Worm (Caenorhabditis elegans) whole organism, late embryonic: Measurements from ENCODE around the gene T11B7.2.

Source experiments
- C38D4.7 ChIP-seq: fragments of 200-800 bp; sonication (Bioruptor generic); optimal IDR thresholded peaks from 2 replicates; lab custom pipeline; 2018; ENCODE audit warnings: mild to moderate bottlenecking, missing genetic modification characterization, moderate library complexity, missing compliant biosample characterization
- K02D7.2 ChIP-seq: sonication (generic microtip); optimal IDR thresholded peaks from 2 replicates; lab custom pipeline; 2017; ENCODE audit warnings: mild to moderate bottlenecking, missing genetic modification characterization, missing compliant biosample characterization
- K09A11.1 ChIP-seq: sonication (generic microtip); optimal IDR thresholded peaks from 2 replicates; lab custom pipeline; 2017; ENCODE audit warnings: antibody characterized with exemption, mild to moderate bottlenecking, missing genetic modification characterization, missing compliant biosample characterization; ENCODE audit not compliant: insufficient read depth
- Y22D7AL.16 ChIP-seq: sonication (generic microtip); optimal IDR thresholded peaks from 2 replicates; lab custom pipeline; 2016; ENCODE audit warnings: missing genetic modification characterization, missing compliant biosample characterization
- ahr-1 ChIP-seq: sonication (generic microtip); optimal IDR thresholded peaks from 2 replicates; lab custom pipeline; 2016; ENCODE audit warnings: missing genetic modification characterization, missing compliant biosample characterization
- ama-1 ChIP-seq: fragments of 150-350 bp; optimal IDR thresholded peaks from 2 replicates; lab custom pipeline; 2014
- ceh-14 ChIP-seq: sonication (generic microtip); optimal IDR thresholded peaks from 2 replicates; lab custom pipeline; 2016; ENCODE audit warnings: missing genotype, missing genetic modification characterization, missing compliant biosample characterization
- ceh-22 ChIP-seq: sonication (generic microtip); optimal IDR thresholded peaks from 2 replicates; lab custom pipeline; 2017; ENCODE audit warnings: missing biosample characterization, missing genetic modification characterization
- ceh-24 ChIP-seq: sonication (generic microtip); optimal IDR thresholded peaks from 2 replicates; lab custom pipeline; 2016; ENCODE audit warnings: mild to moderate bottlenecking, missing genetic modification characterization, missing compliant biosample characterization
- ceh-48 ChIP-seq: sonication (generic microtip); optimal IDR thresholded peaks from 2 replicates; lab custom pipeline; 2016; ENCODE audit warnings: missing genetic modification characterization, inconsistent platforms, missing compliant biosample characterization
- ceh-6 ChIP-seq: fragments of 200-800 bp; sonication (Bioruptor generic); optimal IDR thresholded peaks from 2 replicates; lab custom pipeline; 2018; ENCODE audit warnings: mild to moderate bottlenecking, missing genetic modification characterization, missing compliant biosample characterization
- ceh-9 ChIP-seq: sonication (generic microtip); optimal IDR thresholded peaks from 2 replicates; lab custom pipeline; 2016; ENCODE audit warnings: mild to moderate bottlenecking, missing genetic modification characterization, inconsistent platforms, missing compliant biosample characterization
- dmd-4 ChIP-seq: sonication (generic microtip); optimal IDR thresholded peaks from 2 replicates; lab custom pipeline; 2016; ENCODE audit warnings: borderline replicate concordance, missing genetic modification characterization, missing compliant biosample characterization
- elt-2 ChIP-seq: sonication (generic microtip); optimal IDR thresholded peaks from 2 replicates; lab custom pipeline; 2016; ENCODE audit warnings: missing genetic modification reagents, missing genetic modification characterization, missing compliant biosample characterization
- elt-4 ChIP-seq: sonication (generic microtip); optimal IDR thresholded peaks from 2 replicates; lab custom pipeline; 2016; ENCODE audit warnings: missing genetic modification characterization, missing compliant biosample characterization
- ets-4 ChIP-seq: sonication (generic microtip); optimal IDR thresholded peaks from 2 replicates; lab custom pipeline; 2016; ENCODE audit warnings: missing genetic modification characterization, missing compliant biosample characterization
- fkh-6 ChIP-seq: sonication (generic microtip); optimal IDR thresholded peaks from 2 replicates; lab custom pipeline; 2016; ENCODE audit warnings: missing genetic modification characterization, missing compliant biosample characterization
- gmeb-2 ChIP-seq: sonication (generic microtip); optimal IDR thresholded peaks from 2 replicates; lab custom pipeline; 2016; ENCODE audit warnings: missing genetic modification characterization, inconsistent platforms, missing compliant biosample characterization
- hlh-30 ChIP-seq: sonication (generic microtip); optimal IDR thresholded peaks from 2 replicates; lab custom pipeline; 2017; ENCODE audit warnings: antibody characterized with exemption, missing genetic modification characterization, missing compliant biosample characterization; ENCODE audit not compliant: insufficient read depth
- hlh-6 ChIP-seq: sonication (generic microtip); optimal IDR thresholded peaks from 2 replicates; lab custom pipeline; 2016; ENCODE audit warnings: missing genotype, missing genetic modification characterization, missing compliant biosample characterization
- lim-6 ChIP-seq: sonication (generic microtip); optimal IDR thresholded peaks from 2 replicates; lab custom pipeline; 2016; ENCODE audit warnings: missing genetic modification characterization, missing compliant biosample characterization
- nhr-11 ChIP-seq: fragments of 150-350 bp; optimal IDR thresholded peaks from 2 replicates; lab custom pipeline; 2014; ENCODE audit warnings: missing biosample characterization, missing genetic modification characterization
- nhr-232 ChIP-seq: sonication (generic microtip); optimal IDR thresholded peaks from 2 replicates; lab custom pipeline; 2016; ENCODE audit warnings: missing genetic modification characterization, missing compliant biosample characterization
- pag-3 ChIP-seq: sonication (generic microtip); optimal IDR thresholded peaks from 2 replicates; lab custom pipeline; 2016; ENCODE audit warnings: missing compliant biosample characterization, missing genetic modification characterization, borderline replicate concordance
- pat-9 ChIP-seq: fragments of 200-800 bp; sonication (Bioruptor generic); optimal IDR thresholded peaks from 2 replicates; lab custom pipeline; 2018; ENCODE audit warnings: mild to moderate bottlenecking, missing genetic modification characterization, moderate library complexity, missing compliant biosample characterization
- pha-2 ChIP-seq: sonication (generic microtip); optimal IDR thresholded peaks from 2 replicates; lab custom pipeline; 2017; ENCODE audit warnings: mild to moderate bottlenecking, missing genetic modification characterization, missing compliant biosample characterization
- pha-4 ChIP-seq: fragments of 150-350 bp; optimal IDR thresholded peaks from 2 replicates; lab custom pipeline; 2018; ENCODE audit warnings: missing biosample characterization, missing genetic modification reagents, missing genetic modification characterization
- pqm-1 ChIP-seq: sonication (generic microtip); optimal IDR thresholded peaks from 2 replicates; lab custom pipeline; 2016; ENCODE audit warnings: missing genetic modification characterization, missing compliant biosample characterization
- pros-1 ChIP-seq: fragments of 150-350 bp; optimal IDR thresholded peaks from 2 replicates; lab custom pipeline; 2014; ENCODE audit warnings: missing biosample characterization, missing genetic modification reagents, missing genetic modification characterization
- rnt-1 ChIP-seq: sonication (generic microtip); optimal IDR thresholded peaks from 2 replicates; lab custom pipeline; 2016; ENCODE audit warnings: missing genetic modification characterization, missing compliant biosample characterization
- sdc-2 ChIP-seq: sonication (generic microtip); optimal IDR thresholded peaks from 2 replicates; lab custom pipeline; 2016; ENCODE audit warnings: missing genotype, missing genetic modification characterization, missing compliant biosample characterization
- sox-4 ChIP-seq: sonication (generic microtip); optimal IDR thresholded peaks from 2 replicates; lab custom pipeline; 2017; ENCODE audit warnings: mild to moderate bottlenecking, missing genetic modification characterization, inconsistent platforms, missing compliant biosample characterization
- tbx-2 ChIP-seq: sonication (generic microtip); optimal IDR thresholded peaks from 2 replicates; lab custom pipeline; 2016; ENCODE audit warnings: missing genetic modification characterization, missing compliant biosample characterization
- zip-5 ChIP-seq: sonication (generic microtip); optimal IDR thresholded peaks from 2 replicates; lab custom pipeline; 2016; ENCODE audit warnings: missing genetic modification characterization, missing compliant biosample characterization
- ztf-16 ChIP-seq: sonication (generic microtip); optimal IDR thresholded peaks from 2 replicates; lab custom pipeline; 2017; ENCODE audit warnings: missing genetic modification characterization, missing compliant biosample characterization

T11B7.2 gene

DNA sequence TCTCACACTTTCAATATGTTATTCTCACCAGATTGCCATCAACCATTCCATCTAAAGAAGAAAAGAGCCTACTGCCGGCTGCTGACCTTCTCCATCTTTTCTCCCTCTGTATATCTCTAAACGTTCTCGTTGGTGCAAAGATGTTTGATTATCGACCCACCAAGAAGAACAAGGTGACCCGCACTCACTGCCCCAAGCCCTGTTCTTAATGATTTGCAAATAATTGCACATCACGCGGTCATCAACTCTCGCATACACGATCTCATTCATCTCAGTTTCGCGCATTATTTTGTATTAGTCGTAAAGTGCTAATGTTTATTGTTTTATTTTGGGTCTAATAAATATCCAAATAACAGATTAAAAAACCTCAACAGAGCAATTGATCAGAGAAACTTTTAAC lies 24.9 kb downstream of the T11B7.2 start:
- peak; percentile 24 for TF ChIP-seq elt-2
- TF ChIP-seq K02D7.2, result no peak
- TF ChIP-seq, all 69 proteins: peak for 1

DNA sequence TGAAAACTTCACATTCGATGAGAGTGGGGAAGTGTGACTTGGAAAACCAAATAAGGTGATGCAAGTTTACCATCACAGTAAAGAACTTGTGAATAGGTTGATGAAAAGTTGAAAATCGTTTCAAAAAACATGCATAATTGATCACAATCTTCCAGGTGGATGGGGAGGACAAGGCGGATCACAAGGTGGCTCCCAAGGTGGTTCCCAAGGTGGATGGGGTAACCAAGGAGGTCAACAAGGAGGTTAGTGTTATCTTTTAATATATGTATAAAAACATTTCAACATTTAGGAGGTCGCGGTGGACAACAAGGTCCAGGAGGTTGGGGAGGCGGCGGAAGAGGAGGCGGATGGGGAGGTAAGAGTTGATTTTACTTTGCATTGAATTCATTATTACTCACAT lies 26.7 kb downstream of the T11B7.2 start, which contains the start of gene T28C6.10:
Gene T28C6.10 (plus strand): TSS at position 301 of the 400 bp plus-strand sequence.
- TF ChIP-seq lim-6 (tag; lab: Kevin White, UChicago) (no peak), nhr-232 (tag; lab: Kevin White, UChicago) (no peak), pat-9 (tag; lab: Kevin White, UChicago) (no peak), hlh-6 (tag; lab: Kevin White, UChicago) (no peak), ets-4 (tag; lab: Kevin White, UChicago) (no peak), pros-1 (no peak), pha-2 (no peak), fkh-6 (no peak), sox-4 (tag; lab: Kevin White, UChicago) (no peak), K09A11.1 (tag; lab: Kevin White, UChicago) (no peak), pha-4 (tag; lab: Kevin White, UChicago) (no peak), zip-5 (no peak), ceh-14 (tag; lab: Kevin White, UChicago) (no peak)

DNA sequence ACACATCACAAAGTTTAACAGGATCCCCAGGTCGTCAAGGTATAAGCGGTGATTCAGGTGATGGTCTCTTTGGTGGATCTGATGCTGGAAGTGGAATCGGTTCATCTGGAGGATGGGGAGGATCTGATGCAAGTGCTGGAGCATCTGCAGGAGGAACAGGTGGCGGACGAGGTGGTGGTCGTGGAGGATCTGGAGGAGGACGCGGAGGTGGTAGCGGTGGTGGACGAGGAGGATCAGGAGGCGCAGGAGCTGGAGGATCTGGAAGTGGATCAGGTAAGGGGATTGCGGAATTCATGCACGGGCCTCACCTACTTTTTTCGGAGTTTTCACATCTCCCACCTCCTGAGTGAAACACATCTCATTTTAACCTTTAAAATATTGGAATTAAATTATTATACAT lies 27.7 kb downstream of the T11B7.2 start:
- TF ChIP-seq ceh-6 (GFP tag; lab: Kevin White, UChicago) (no peak), rnt-1 (tag; lab: Kevin White, UChicago) (no peak), pqm-1 (tag; lab: Kevin White, UChicago) (no peak), ceh-22 (tag; lab: Kevin White, UChicago) (no peak), dmd-4 (no peak), ztf-16 (tag; lab: Kevin White, UChicago) (no peak), gmeb-2 (no peak), ets-4 (tag; lab: Kevin White, UChicago) (no peak), nhr-11 (tag; lab: Kevin White, UChicago) (no peak), C38D4.7 (no peak), pat-9 (tag; lab: Kevin White, UChicago) (no peak), ceh-9 (tag; lab: Kevin White, UChicago) (no peak), pag-3 (tag; lab: Kevin White, UChicago) (no peak)

DNA sequence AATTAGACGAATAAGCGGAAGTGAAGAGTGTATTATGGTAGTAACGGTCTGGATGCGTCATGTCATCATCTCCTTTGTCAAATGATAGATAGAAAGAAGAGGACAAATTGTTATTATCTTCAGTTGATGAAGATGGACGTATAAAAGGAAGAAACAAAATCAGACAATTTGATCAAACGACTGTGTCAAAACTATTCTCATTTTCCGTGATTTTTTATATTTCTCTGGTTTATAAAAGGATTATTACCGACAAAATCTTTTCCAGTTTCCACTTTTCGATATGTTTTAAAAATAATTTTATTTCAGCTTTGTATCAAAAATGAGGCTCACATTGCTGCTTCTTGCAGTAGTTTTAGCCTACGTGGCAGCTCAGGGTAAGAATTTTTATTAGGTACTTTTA lies 28.3 kb downstream of the T11B7.2 start, which contains the start of gene grsp-2:
Gene grsp-2 (plus strand): TSS at position 301 of the 400 bp plus-strand sequence.
- no peak for TF ChIP-seq ceh-48 (tag; lab: Kevin White, UChicago)
- TF ChIP-seq ceh-22 (tag; lab: Kevin White, UChicago), result no peak
- TF ChIP-seq hlh-6 (tag; lab: Kevin White, UChicago), result no peak
- no peak for TF ChIP-seq tbx-2 (tag; lab: Kevin White, UChicago)
- TF ChIP-seq elt-4 (tag; lab: Kevin White, UChicago), result no peak

DNA sequence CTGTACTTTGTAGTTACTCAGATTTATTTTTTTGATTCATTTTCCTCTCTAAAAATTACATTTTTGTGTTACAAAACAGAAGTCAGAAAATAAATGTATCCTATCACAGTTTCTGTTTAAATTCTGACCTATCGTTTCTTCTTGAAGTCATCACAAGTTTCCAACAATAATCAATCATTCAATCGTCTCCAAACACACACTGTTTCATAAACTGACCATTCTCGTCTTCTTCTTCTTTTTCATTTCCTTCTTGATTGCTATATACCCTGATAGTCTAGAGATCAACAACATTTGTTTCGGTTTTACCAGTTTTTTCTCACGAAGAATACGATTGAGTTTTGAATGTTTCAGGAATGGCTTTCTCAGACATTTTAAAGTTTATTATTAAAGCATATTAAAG lies 29.2 kb downstream of the T11B7.2 start:
- TF ChIP-seq sdc-2 (tag; lab: Kevin White, UChicago), result no peak
- TF ChIP-seq Y22D7AL.16 (tag; lab: Kevin White, UChicago), result no peak
- TF ChIP-seq ahr-1 (tag; lab: Kevin White, UChicago), result no peak
- no peak for TF ChIP-seq ceh-24
- TF ChIP-seq ama-1, result no peak
- no peak for TF ChIP-seq hlh-30 (tag; lab: Kevin White, UChicago)
